Worm (Caenorhabditis elegans) whole organism, young adult: Measurements from ENCODE around the gene K02A6.2.
A peak's percentile ranks its signal among the peaks of the same experiment; 100 is the strongest.

Experiments
- C06A6.2 ChIP-seq: fragments of 200-800 bp; sonication (Bioruptor generic); conservative IDR thresholded peaks from 2 replicates; pipeline ENCODE4 v1.3.6; 2022; ENCODE audit warnings: missing genetic modification characterization, missing compliant biosample characterization
- C17E4.6 ChIP-seq: fragments of 200-800 bp; sonication (Bioruptor generic); IDR thresholded peaks from 2 replicates; pipeline ENCODE4 v1.3.6; 2022; ENCODE audit warnings: missing genetic modification reagents, missing genetic modification characterization, missing compliant biosample characterization
- F22D6.2 ChIP-seq: sonication (generic microtip); optimal IDR thresholded peaks from 2 replicates; lab custom pipeline; 2016; ENCODE audit warnings: mild to moderate bottlenecking, missing genetic modification characterization, missing compliant biosample characterization
- F23B12.7 ChIP-seq: sonication (generic microtip); optimal IDR thresholded peaks from 2 replicates; lab custom pipeline; 2017; ENCODE audit warnings: missing genetic modification characterization, mild to moderate bottlenecking, missing compliant biosample characterization, antibody characterized with exemption, moderate library complexity; ENCODE audit not compliant: insufficient read depth
- F49E8.2 ChIP-seq: sonication (generic microtip); optimal IDR thresholded peaks from 3 replicates; lab custom pipeline; 2017; ENCODE audit warnings: missing genetic modification characterization, mild to moderate bottlenecking, missing compliant biosample characterization, antibody characterized with exemption, moderate library complexity; ENCODE audit not compliant: insufficient read depth
- K12H6.12 ChIP-seq: fragments of 200-800 bp; sonication (Bioruptor generic); optimal IDR thresholded peaks from 2 replicates; lab custom pipeline; 2018; ENCODE audit warnings: mild to moderate bottlenecking, missing genetic modification characterization, missing compliant biosample characterization
- Y56A3A.18 ChIP-seq: fragments of 200-800 bp; sonication (Bioruptor generic); IDR thresholded peaks from 2 replicates; pipeline ENCODE4 v1.3.6; 2022; ENCODE audit warnings: missing genetic modification reagents, missing genetic modification characterization, missing compliant biosample characterization
- Y79H2A.3 ChIP-seq: fragments of 200-800 bp; sonication (Bioruptor generic); conservative IDR thresholded peaks from 2 replicates; pipeline ENCODE4 v1.3.6; 2022; ENCODE audit warnings: missing genetic modification reagents, missing genetic modification characterization, missing compliant biosample characterization
- Y95B8A.8 ChIP-seq: fragments of 200-800 bp; sonication (Bioruptor generic); IDR thresholded peaks from 2 replicates; pipeline ENCODE4 v1.3.6; 2022; ENCODE audit warnings: missing genetic modification reagents, missing genetic modification characterization, missing compliant biosample characterization
- akir-1 ChIP-seq: fragments of 200-800 bp; sonication (Bioruptor generic); optimal IDR thresholded peaks from 2 replicates; lab custom pipeline; 2018; ENCODE audit warnings: mild to moderate bottlenecking, missing genetic modification characterization, moderate library complexity, missing compliant biosample characterization
- attf-3 ChIP-seq: fragments of 200-800 bp; sonication (Bioruptor generic); conservative IDR thresholded peaks from 2 replicates; pipeline ENCODE4 v1.3.6; 2022; ENCODE audit warnings: missing genetic modification reagents, missing genetic modification characterization, missing compliant biosample characterization
- bed-1 ChIP-seq: fragments of 200-800 bp; sonication (Bioruptor generic); IDR thresholded peaks from 2 replicates; pipeline ENCODE4 v1.3.6; 2022; ENCODE audit warnings: missing genetic modification reagents, missing genetic modification characterization, missing compliant biosample characterization
- ceh-100 ChIP-seq: fragments of 200-800 bp; sonication (Bioruptor generic); IDR thresholded peaks from 2 replicates; pipeline ENCODE4 v1.3.6; 2022; ENCODE audit warnings: missing genetic modification reagents, missing genetic modification characterization, missing compliant biosample characterization
- ceh-79 ChIP-seq: sonication (generic microtip); optimal IDR thresholded peaks from 2 replicates; lab custom pipeline; 2017; ENCODE audit warnings: mild to moderate bottlenecking, missing genetic modification characterization, missing compliant biosample characterization
- chd-7 ChIP-seq: sonication (generic microtip); optimal IDR thresholded peaks from 2 replicates; lab custom pipeline; 2016; ENCODE audit warnings: mild to moderate bottlenecking, missing genetic modification characterization, moderate library complexity, missing compliant biosample characterization
- dox-1 ChIP-seq: fragments of 200-800 bp; sonication (Bioruptor generic); IDR thresholded peaks from 2 replicates; pipeline ENCODE4 v1.3.6; 2022; ENCODE audit warnings: missing genetic modification reagents, missing genetic modification characterization, missing compliant biosample characterization
- dpff-1 ChIP-seq: sonication (generic microtip); optimal IDR thresholded peaks from 2 replicates; lab custom pipeline; 2017; ENCODE audit warnings: mild to moderate bottlenecking, missing genetic modification characterization, missing compliant biosample characterization
- hsf-1 ChIP-seq: fragments of 200-800 bp; sonication (Bioruptor generic); IDR thresholded peaks from 2 replicates; pipeline ENCODE4 v1.3.6; 2022; ENCODE audit warnings: missing genetic modification reagents, missing genetic modification characterization, missing compliant biosample characterization
- lag-1 ChIP-seq: fragments of 200-800 bp; sonication (Bioruptor generic); IDR thresholded peaks from 2 replicates; pipeline ENCODE4 v1.3.6; 2022; ENCODE audit warnings: missing genetic modification reagents, missing genetic modification characterization, missing compliant biosample characterization
- lin-40 ChIP-seq: sonication (generic microtip); optimal IDR thresholded peaks from 2 replicates; lab custom pipeline; 2016; ENCODE audit warnings: missing genetic modification characterization, mild to moderate bottlenecking, missing compliant biosample characterization, missing genotype, missing genetic modification reagents
- lir-1 ChIP-seq: fragments of 200-800 bp; sonication (Bioruptor generic); conservative IDR thresholded peaks from 2 replicates; pipeline ENCODE4 v1.3.6; 2022; ENCODE audit warnings: missing genetic modification reagents, missing genetic modification characterization, missing compliant biosample characterization
- lsy-27 ChIP-seq: sonication (generic microtip); optimal IDR thresholded peaks from 2 replicates; lab custom pipeline; 2017; ENCODE audit warnings: missing genetic modification characterization, mild to moderate bottlenecking, missing compliant biosample characterization, antibody characterized with exemption, missing genotype, borderline replicate concordance; ENCODE audit not compliant: insufficient read depth
- madf-10 ChIP-seq: sonication (generic microtip); optimal IDR thresholded peaks from 2 replicates; lab custom pipeline; 2016; ENCODE audit warnings: mild to moderate bottlenecking, missing genetic modification characterization, missing compliant biosample characterization
- madf-3 ChIP-seq: fragments of 200-800 bp; sonication (Bioruptor generic); IDR thresholded peaks from 2 replicates; pipeline ENCODE4 v1.3.6; 2022; ENCODE audit warnings: missing genetic modification reagents, missing genetic modification characterization, missing compliant biosample characterization
- nhr-120 ChIP-seq: fragments of 200-800 bp; sonication (Bioruptor generic); IDR thresholded peaks from 2 replicates; pipeline ENCODE4 v1.3.6; 2022; ENCODE audit warnings: missing genetic modification characterization, missing compliant biosample characterization
- nhr-80 ChIP-seq: sonication (generic microtip); optimal IDR thresholded peaks from 2 replicates; lab custom pipeline; 2016; ENCODE audit warnings: missing genetic modification characterization, missing compliant biosample characterization
- pbrm-1 ChIP-seq: fragments of 200-800 bp; sonication (Bioruptor generic); IDR thresholded peaks from 2 replicates; pipeline ENCODE4 v1.3.6; 2022; ENCODE audit warnings: missing genetic modification reagents, missing genetic modification characterization, missing compliant biosample characterization
- rec-8 ChIP-seq, 2 experiments: sonication (generic microtip); optimal IDR thresholded peaks; 2 replicates each; lab custom pipeline; 2016; ENCODE audit warnings: mild to moderate bottlenecking in 2 of 2, missing genetic modification characterization in 2 of 2, missing genetic modification reagents in 2 of 2, missing genotype in 2 of 2, missing biosample characterization in 1 of 2, missing compliant biosample characterization in 1 of 2, moderate library complexity in 1 of 2
- snpc-1.3 ChIP-seq: sonication (generic microtip); optimal IDR thresholded peaks from 2 replicates; lab custom pipeline; 2017; ENCODE audit warnings: missing genetic modification characterization, mild to moderate bottlenecking, missing compliant biosample characterization, antibody characterized with exemption, moderate library complexity, missing genotype, missing genetic modification reagents; ENCODE audit not compliant: insufficient read depth
- tbp1 ChIP-seq: fragments of 200-800 bp; sonication (Bioruptor generic); optimal IDR thresholded peaks from 2 replicates; lab custom pipeline; 2018; ENCODE audit warnings: mild to moderate bottlenecking, missing genetic modification characterization, missing compliant biosample characterization
- xnd-1 ChIP-seq: sonication (generic microtip); optimal IDR thresholded peaks from 2 replicates; lab custom pipeline; 2016; ENCODE audit warnings: missing genotype, missing genetic modification reagents, missing genetic modification characterization, missing compliant biosample characterization
- zfh-2 ChIP-seq: fragments of 200-800 bp; sonication (Bioruptor generic); conservative IDR thresholded peaks from 2 replicates; pipeline ENCODE4 v1.3.6; 2022; ENCODE audit warnings: missing genetic modification reagents, missing genetic modification characterization, missing compliant biosample characterization
- zim-3 ChIP-seq: sonication (generic microtip); optimal IDR thresholded peaks from 2 replicates; lab custom pipeline; 2017; ENCODE audit warnings: mild to moderate bottlenecking, missing genetic modification characterization, moderate library complexity, missing compliant biosample characterization
- ztf-18 ChIP-seq: sonication (generic microtip); optimal IDR thresholded peaks from 2 replicates; lab custom pipeline; 2016; ENCODE audit warnings: missing genotype, mild to moderate bottlenecking, missing genetic modification characterization, missing compliant biosample characterization
- ztf-25 ChIP-seq: fragments of 200-800 bp; sonication (Bioruptor generic); IDR thresholded peaks from 2 replicates; pipeline ENCODE4 v1.3.6; 2022; ENCODE audit warnings: missing genetic modification reagents, missing genetic modification characterization, missing compliant biosample characterization
- ztf-28 ChIP-seq: fragments of 200-800 bp; sonication (Bioruptor generic); IDR thresholded peaks from 2 replicates; pipeline ENCODE4 v1.3.6; 2022; ENCODE audit warnings: missing genetic modification reagents, missing genetic modification characterization, missing compliant biosample characterization

Gene K02A6.2

ce11 chrX:8216957-8217356 lies 7.9 kb downstream of the K02A6.2 start:
- no peak for TF ChIP-seq C06A6.2 (GFP tag; lab: Robert Waterston, UW)
- TF ChIP-seq, all 124 proteins: peak for 0

DNA sequence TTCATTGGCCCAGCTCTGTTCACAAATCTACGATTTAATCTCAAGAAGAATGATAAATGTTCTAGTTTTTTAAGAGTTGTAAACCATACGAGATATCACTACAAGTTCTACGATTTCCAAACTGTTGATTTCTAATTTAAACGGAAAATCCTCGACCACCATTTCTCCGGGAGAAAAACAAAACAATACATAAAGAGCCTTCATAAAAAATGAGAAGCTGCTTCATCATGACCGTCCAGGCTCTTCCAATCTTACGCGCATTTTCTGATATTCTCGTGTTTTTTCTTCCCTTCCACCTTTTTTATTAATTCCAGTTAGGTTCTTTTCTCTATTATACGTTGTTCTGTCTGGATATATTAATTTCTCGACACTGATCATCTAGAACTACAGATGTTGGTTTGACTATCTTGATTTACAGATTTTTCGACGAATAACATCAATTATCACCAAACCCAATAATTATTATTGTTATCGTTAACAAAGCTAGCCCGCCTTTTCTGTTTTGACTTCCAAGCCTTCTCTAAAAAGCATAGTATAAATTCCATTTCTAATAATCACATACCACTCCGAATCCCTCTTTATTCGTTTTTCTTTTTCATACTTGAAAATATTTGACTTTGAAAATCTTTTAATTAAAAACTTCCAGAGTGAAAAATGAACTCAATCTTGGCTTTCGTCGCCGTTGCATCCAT lies 10.2 kb downstream of the K02A6.2 start, which contains the start of gene C47D2.1:
TSS of gene C47D2.1 (plus strand) at position 642 of the 692 bp plus-strand sequence.
- TF ChIP-seq dpff-1 (tag; lab: Kevin White, UChicago) (no peak), F23B12.7 (tag; lab: Kevin White, UChicago) (no peak), ceh-79 (no peak)

DNA sequence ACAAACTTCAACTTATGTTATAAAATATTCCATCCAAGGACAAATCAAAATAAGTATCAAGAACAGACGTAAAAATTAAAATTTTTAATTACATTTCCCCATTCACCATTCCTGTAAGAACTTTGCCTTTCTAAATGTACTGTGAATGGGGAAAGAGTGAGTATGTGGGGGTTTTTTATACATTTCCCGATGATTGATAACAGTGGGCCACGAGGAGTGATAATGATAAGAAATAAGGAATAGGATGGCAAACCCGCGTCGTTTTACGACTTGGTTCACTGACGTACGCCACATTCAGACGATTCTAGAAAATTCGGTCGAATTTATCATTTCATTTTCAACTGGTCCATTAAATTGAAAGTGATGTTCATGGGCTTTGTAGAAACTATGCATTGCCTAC lies 13.8 kb downstream of the K02A6.2 start, which contains the start of gene cdd-1:
TSS of gene cdd-1 (minus strand) at position 151 of the 400 bp plus-strand sequence.
- TF ChIP-seq C17E4.6 (GFP tag; lab: Robert Waterston, UW) (no peak), Y95B8A.8 (GFP tag; lab: Robert Waterston, UW) (no peak), nhr-120 (GFP tag; lab: Robert Waterston, UW) (no peak), zfh-2 (GFP tag; lab: Robert Waterston, UW) (no peak), F22D6.2 (tag; lab: Kevin White, UChicago) (no peak), chd-7 (tag; lab: Kevin White, UChicago) (no peak), ztf-28 (GFP tag; lab: Robert Waterston, UW) (no peak), akir-1 (no peak), ztf-18 (tag; lab: Kevin White, UChicago) (no peak), dox-1 (GFP tag; lab: Robert Waterston, UW) (no peak), lir-1 (GFP tag; lab: Robert Waterston, UW) (no peak), nhr-80 (tag; lab: Kevin White, UChicago) (peak; percentile 73), K12H6.12 (no peak), Y56A3A.18 (GFP tag; lab: Robert Waterston, UW) (no peak), xnd-1 (tag; lab: Kevin White, UChicago) (no peak), snpc-1.3 (no peak), hsf-1 (GFP tag; lab: Robert Waterston, UW) (peak; percentile 71; the same call in 1 of the 2 replicates), rec-8 (tag; optimal IDR thresholded peaks at IDR 0.05; lab: Kevin White, UChicago) (no peak), lin-40 (tag; lab: Kevin White, UChicago) (peak; percentile 50), F49E8.2 (no peak), ztf-25 (GFP tag; lab: Robert Waterston, UW) (no peak), attf-3 (GFP tag; lab: Robert Waterston, UW) (no peak), madf-3 (GFP tag; lab: Robert Waterston, UW) (no peak), lsy-27 (no peak), tbp1 (GFP tag; lab: Kevin White, UChicago) (peak; percentile 26), ceh-100 (GFP tag; lab: Robert Waterston, UW) (no peak), madf-10 (tag; lab: Kevin White, UChicago) (peak; percentile 0), Y79H2A.3 (GFP tag; lab: Robert Waterston, UW) (no peak), bed-1 (GFP tag; lab: Robert Waterston, UW) (no peak), lag-1 (GFP tag; lab: Robert Waterston, UW) (no peak), pbrm-1 (GFP tag; lab: Robert Waterston, UW) (no peak), zim-3 (no peak)
- TF ChIP-seq, all 124 proteins: peak for 5
